Fruit fly (Drosophila melanogaster) whole organism, embryonic: ENCODE measurements around the gene Rad60.

Experiments
- Antp ChIP-seq: fragments of 200-800 bp; sonication (Bioruptor generic); optimal IDR thresholded peaks from 3 replicates; lab custom pipeline; 2016; ENCODE audit warnings: missing biosample characterization, missing genetic modification characterization
- Awh ChIP-seq: fragments of 200-800 bp; sonication (Bioruptor generic); IDR thresholded peaks from 2 replicates; pipeline ENCODE4, ENCODE4 v1.3.6; 2022; ENCODE audit warnings: missing biosample characterization, missing genetic modification characterization
- CG10209 ChIP-seq: fragments of 200-800 bp; sonication (Bioruptor generic); optimal IDR thresholded peaks from 3 replicates; lab custom pipeline; 2017; ENCODE audit warnings: missing biosample characterization, mild to moderate bottlenecking, missing genetic modification characterization, missing genetic modification reagents
- CG10274 ChIP-seq: fragments of 200-800 bp; sonication (Bioruptor generic); optimal IDR thresholded peaks from 3 replicates; lab custom pipeline; 2017; ENCODE audit warnings: missing biosample characterization, mild to moderate bottlenecking, missing genetic modification characterization
- CG10959 ChIP-seq: fragments of 200-800 bp; sonication (Bioruptor generic); IDR thresholded peaks from 2 replicates; pipeline ENCODE4 v1.3.6; 2022; ENCODE audit warnings: missing biosample characterization, missing genetic modification characterization
- CG14441 ChIP-seq: fragments of 200-800 bp; sonication (Bioruptor generic); IDR thresholded peaks from 2 replicates; pipeline ENCODE4 v1.3.6; 2022; ENCODE audit warnings: missing biosample characterization, missing genetic modification characterization
- CG14710 ChIP-seq: fragments of 200-800 bp; sonication (Bioruptor generic); optimal IDR thresholded peaks from 3 replicates; lab custom pipeline; 2019; ENCODE audit warnings: missing biosample characterization, mild to moderate bottlenecking, missing genetic modification characterization, moderate library complexity
- CG15479 ChIP-seq: fragments of 200-800 bp; sonication (Bioruptor generic); optimal IDR thresholded peaks from 3 replicates; lab custom pipeline; 2019; ENCODE audit warnings: missing biosample characterization, mild to moderate bottlenecking, missing genetic modification characterization, moderate library complexity
- CG1602 ChIP-seq: fragments of 200-800 bp; sonication (Bioruptor generic); optimal IDR thresholded peaks from 3 replicates; lab custom pipeline; 2016; ENCODE audit warnings: missing biosample characterization, missing genetic modification characterization
- CG16779 ChIP-seq: fragments of 200-800 bp; sonication (Bioruptor generic); IDR thresholded peaks from 2 replicates; pipeline ENCODE4 v1.3.6; 2022; ENCODE audit warnings: missing biosample characterization, missing genetic modification characterization
- CG17361 ChIP-seq: fragments of 200-800 bp; sonication (Bioruptor generic); IDR thresholded peaks from 3 replicates; pipeline ENCODE4 v1.3.6; 2022; ENCODE audit warnings: missing biosample characterization, missing genetic modification characterization
- CG17612 ChIP-seq: fragments of 200-800 bp; sonication (Bioruptor generic); IDR thresholded peaks from 2 replicates; pipeline ENCODE4 v1.3.6; 2022; ENCODE audit warnings: missing biosample characterization, missing genetic modification characterization
- CG1792 ChIP-seq: fragments of 200-800 bp; sonication (Bioruptor generic); optimal IDR thresholded peaks from 2 replicates; lab custom pipeline; 2016; ENCODE audit warnings: missing biosample characterization, missing genetic modification characterization
- CG18262 ChIP-seq: fragments of 200-800 bp; optimal IDR thresholded peaks from 3 replicates; lab custom pipeline; 2019; ENCODE audit warnings: missing biosample characterization, mild to moderate bottlenecking, missing genetic modification characterization, moderate library complexity
- CG1832 ChIP-seq: fragments of 200-800 bp; sonication (Bioruptor generic); optimal IDR thresholded peaks from 2 replicates; lab custom pipeline; 2017; ENCODE audit warnings: missing biosample characterization, mild to moderate bottlenecking, missing genetic modification characterization, inconsistent platforms
- CG2202 ChIP-seq: fragments of 200-800 bp; sonication (Bioruptor generic); optimal IDR thresholded peaks from 2 replicates; lab custom pipeline; 2018; ENCODE audit warnings: missing biosample characterization, mild to moderate bottlenecking, missing genetic modification characterization
- CG31224 ChIP-seq: fragments of 200-800 bp; sonication (Bioruptor generic); IDR thresholded peaks from 2 replicates; pipeline ENCODE4 v1.3.6; 2022; ENCODE audit warnings: missing biosample characterization, missing genetic modification characterization
- CG8765 ChIP-seq: fragments of 200-800 bp; sonication (Bioruptor generic); IDR thresholded peaks from 2 replicates; pipeline ENCODE4 v1.3.6; 2022; ENCODE audit warnings: missing biosample characterization, missing genetic modification characterization
- CG9797 ChIP-seq: fragments of 200-800 bp; sonication (Bioruptor generic); optimal IDR thresholded peaks from 3 replicates; lab custom pipeline; 2018; ENCODE audit warnings: missing biosample characterization, mild to moderate bottlenecking, missing genetic modification characterization
- D19A ChIP-seq: fragments of 200-800 bp; optimal IDR thresholded peaks from 3 replicates; lab custom pipeline; 2019; ENCODE audit warnings: missing biosample characterization, mild to moderate bottlenecking, missing genetic modification characterization, moderate library complexity
- Dref ChIP-seq: fragments of 200-800 bp; sonication (Bioruptor generic); IDR thresholded peaks from 2 replicates; pipeline ENCODE4 v1.3.6; 2022; ENCODE audit warnings: missing biosample characterization, missing genetic modification characterization
- E2f1 ChIP-seq: fragments of 200-800 bp; sonication (Bioruptor generic); IDR thresholded peaks from 2 replicates; pipeline ENCODE4 v1.3.6; 2022; ENCODE audit warnings: missing biosample characterization, missing genetic modification characterization
- Eip74EF ChIP-seq, 2 experiments: fragments of 200-800 bp in 1 of 2; fragments of >200 bp in 1 of 2; sonication (Bioruptor generic) in 1 of 2; optimal IDR thresholded peaks; 2 replicates each; lab custom pipeline; 2017 to 2019; ENCODE audit warnings: missing biosample characterization in 2 of 2, missing genetic modification characterization in 2 of 2, mild to moderate bottlenecking in 1 of 2, moderate library complexity in 1 of 2
- Fer3 ChIP-seq: fragments of 200-800 bp; sonication (Bioruptor generic); optimal IDR thresholded peaks from 2 replicates; lab custom pipeline; 2018; ENCODE audit warnings: missing biosample characterization, mild to moderate bottlenecking, missing genetic modification characterization, moderate library complexity
- HmgD ChIP-seq: fragments of 200-800 bp; sonication (Bioruptor generic); optimal IDR thresholded peaks from 3 replicates; lab custom pipeline; 2016; ENCODE audit warnings: missing biosample characterization, missing genetic modification characterization
- Hsf ChIP-seq: fragments of 200-800 bp; sonication (Bioruptor generic); optimal IDR thresholded peaks from 3 replicates; lab custom pipeline; 2016; ENCODE audit warnings: missing biosample characterization, missing genetic modification characterization
- Max ChIP-seq: fragments of 200-800 bp; sonication (Bioruptor generic); optimal IDR thresholded peaks from 2 replicates; lab custom pipeline; 2016; ENCODE audit warnings: missing biosample characterization, mild to moderate bottlenecking, missing genetic modification characterization
- Nf-YB ChIP-seq: fragments of 200-800 bp; sonication (Bioruptor generic); optimal IDR thresholded peaks from 3 replicates; lab custom pipeline; 2019; ENCODE audit warnings: missing biosample characterization, mild to moderate bottlenecking, missing genetic modification characterization, moderate library complexity
- NfI ChIP-seq: fragments of 200-800 bp; sonication (Bioruptor generic); optimal IDR thresholded peaks from 3 replicates; lab custom pipeline; 2018; ENCODE audit warnings: missing biosample characterization, mild to moderate bottlenecking, missing genetic modification characterization, moderate library complexity
- Ravus ChIP-seq: fragments of 200-800 bp; sonication (Bioruptor generic); IDR thresholded peaks from 2 replicates; pipeline ENCODE4 v1.3.6; 2022; ENCODE audit warnings: missing biosample characterization, missing genetic modification characterization
- Sry-β ChIP-seq: fragments of 200-800 bp; sonication (Bioruptor generic); optimal IDR thresholded peaks from 2 replicates; lab custom pipeline; 2018; ENCODE audit warnings: missing biosample characterization, mild to moderate bottlenecking, missing genetic modification characterization, moderate library complexity
- Sry-δ ChIP-seq: fragments of 200-800 bp; sonication (Bioruptor generic); optimal IDR thresholded peaks from 2 replicates; lab custom pipeline; 2016; ENCODE audit warnings: missing biosample characterization, missing genetic modification characterization
- Stat92E ChIP-seq, 3 experiments: fragments of >200 bp in 2 of 3; fragments of 200-800 bp in 1 of 3; sonication (Bioruptor generic) in 1 of 3; optimal IDR thresholded peaks; 2 replicates each; lab custom pipeline; 2017 to 2019; ENCODE audit warnings: missing biosample characterization in 3 of 3, missing genetic modification characterization in 3 of 3, mild to moderate bottlenecking in 1 of 3, moderate library complexity in 1 of 3
- Taf1 ChIP-seq: fragments of 200-800 bp; sonication (Bioruptor generic); IDR thresholded peaks from 2 replicates; pipeline ENCODE4 v1.3.6; 2022; ENCODE audit warnings: missing biosample characterization, missing genetic modification characterization
- ewg ChIP-seq: fragments of 200-800 bp; sonication (Bioruptor generic); optimal IDR thresholded peaks from 3 replicates; lab custom pipeline; 2017; ENCODE audit warnings: mild to moderate bottlenecking, missing biosample characterization, missing genetic modification reagents, missing genetic modification characterization
- ftz-f1 ChIP-seq: fragments of 200-800 bp; sonication (Bioruptor generic); optimal IDR thresholded peaks from 2 replicates; lab custom pipeline; 2016; ENCODE audit warnings: missing biosample characterization, missing genetic modification characterization
- gem ChIP-seq: fragments of 200-800 bp; sonication (Bioruptor generic); optimal IDR thresholded peaks from 2 replicates; lab custom pipeline; 2019; ENCODE audit warnings: missing biosample characterization, mild to moderate bottlenecking, missing genetic modification characterization, moderate library complexity
- grn ChIP-seq: fragments of 200-800 bp; sonication (Bioruptor generic); optimal IDR thresholded peaks from 3 replicates; lab custom pipeline; 2017; ENCODE audit warnings: missing biosample characterization, missing genetic modification characterization
- lab ChIP-seq: fragments of 200-800 bp; sonication (Bioruptor generic); optimal IDR thresholded peaks from 3 replicates; lab custom pipeline; 2017; ENCODE audit warnings: missing biosample characterization, missing genetic modification characterization, mild to moderate bottlenecking, moderate library complexity, missing genetic modification reagents
- mld ChIP-seq: fragments of 200-800 bp; sonication (Bioruptor generic); IDR thresholded peaks from 3 replicates; pipeline ENCODE4 v1.3.6; 2022; ENCODE audit warnings: missing biosample characterization, missing genetic modification characterization; ENCODE audit not compliant: partially characterized antibody
- pan ChIP-seq, 4 experiments: fragments of >200 bp in 3 of 4; fragments of 200-800 bp in 1 of 4; sonication (Bioruptor generic) in 1 of 4; optimal IDR thresholded peaks in 3 of 4; IDR thresholded peaks in 1 of 4; 2 replicates each; pipeline versions ENCODE4 v1.3.6 to Lab custom; 2017 to 2022; ENCODE audit warnings: missing biosample characterization in 2 of 4, missing genetic modification characterization in 2 of 4, mixed read lengths in 1 of 4
- phol ChIP-seq: fragments of 200-800 bp; sonication (Bioruptor generic); optimal IDR thresholded peaks from 3 replicates; lab custom pipeline; 2018; ENCODE audit warnings: missing biosample characterization, mild to moderate bottlenecking, missing genetic modification characterization, moderate library complexity
- seq ChIP-seq: fragments of 200-800 bp; sonication (Bioruptor generic); IDR thresholded peaks from 2 replicates; pipeline ENCODE4 v1.3.6; 2022; ENCODE audit warnings: missing biosample characterization, missing genetic modification characterization
- shn ChIP-seq: fragments of 200-800 bp; sonication (Bioruptor generic); optimal IDR thresholded peaks from 3 replicates; lab custom pipeline; 2016; ENCODE audit warnings: missing biosample characterization, missing genetic modification characterization
- stc ChIP-seq: fragments of 200-800 bp; sonication (Bioruptor generic); IDR thresholded peaks from 2 replicates; pipeline ENCODE4 v1.3.6; 2022; ENCODE audit warnings: missing biosample characterization, missing genetic modification characterization
- unpg ChIP-seq: fragments of 200-800 bp; sonication (Bioruptor generic); optimal IDR thresholded peaks from 3 replicates; lab custom pipeline; 2018; ENCODE audit warnings: missing biosample characterization, mild to moderate bottlenecking, missing genetic modification characterization, moderate library complexity
- usp ChIP-seq: fragments of >200 bp; optimal IDR thresholded peaks from 2 replicates; lab custom pipeline; 2017; ENCODE audit warnings: missing biosample characterization, missing genetic modification characterization
- vnd ChIP-seq: fragments of 200-800 bp; sonication (Bioruptor generic); IDR thresholded peaks from 3 replicates; pipeline ENCODE4 v1.3.6; 2022; ENCODE audit warnings: missing biosample characterization, missing genetic modification characterization; ENCODE audit not compliant: partially characterized antibody
- wek ChIP-seq: fragments of 200-800 bp; sonication (Bioruptor generic); optimal IDR thresholded peaks from 3 replicates; lab custom pipeline; 2018; ENCODE audit warnings: missing biosample characterization, mild to moderate bottlenecking, missing genetic modification characterization, moderate library complexity
- wor ChIP-seq: fragments of 200-800 bp; sonication (Bioruptor generic); IDR thresholded peaks from 2 replicates; pipeline ENCODE4 v1.3.6; 2022; ENCODE audit warnings: missing biosample characterization, missing genetic modification characterization

Gene Rad60

DNA sequence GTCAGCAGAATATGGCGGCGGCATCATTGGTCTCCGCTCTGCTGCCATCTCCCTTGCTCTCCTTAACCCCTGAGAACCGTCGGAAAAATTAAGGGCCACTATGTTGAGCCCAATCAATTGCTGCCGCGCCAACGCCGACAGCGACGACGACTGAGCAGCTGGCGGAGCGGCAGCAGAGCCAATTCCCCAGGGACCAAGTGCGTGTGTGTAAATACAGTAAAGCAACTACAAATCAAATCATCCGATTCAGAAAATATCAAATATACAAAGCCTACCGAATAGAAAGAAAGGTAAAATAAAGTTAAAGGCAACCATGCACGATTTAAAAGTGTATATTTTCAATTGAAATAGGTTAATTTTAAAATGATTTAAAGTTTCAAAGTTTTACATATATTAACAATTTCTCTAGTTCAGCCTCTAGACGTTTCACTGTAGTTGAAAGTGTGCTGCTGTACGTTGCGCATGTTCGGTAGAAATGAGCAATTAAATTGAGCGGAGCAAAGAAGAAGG is 39.5 kb downstream of the Rad60 start (continued):
- TF ChIP-seq phol (tag; lab: Kevin White, UChicago) (peak; percentile 53), CG14710 (tag; lab: Kevin White, UChicago) (peak; percentile 63), CG1832 (GFP tag; lab: Kevin White, UChicago) (peak; percentile 66), usp (GFP tag; lab: Kevin White, UChicago) (no peak), Sry-β (GFP tag; lab: Kevin White, UChicago) (peak; percentile 7), Antp (GFP tag; lab: Kevin White, UChicago) (no peak), CG10274 (GFP tag; lab: Kevin White, UChicago) (no peak), CG18262 (tag; lab: Kevin White, UChicago) (peak; percentile 62), D19A (peak; percentile 59), grn (no peak), stc (no peak), CG10959 (GFP tag; lab: Robert Waterston, UW) (no peak), CG1602 (GFP tag; lab: Kevin White, UChicago) (peak; percentile 8), NfI (peak; percentile 5), mld (no peak), Stat92E (GFP tag; optimal IDR thresholded peaks at IDR 0.05; lab: Kevin White, UChicago) (no peak), shn (peak; percentile 11), Sry-δ (GFP tag; lab: Kevin White, UChicago) (no peak), CG2202 (tag; lab: Kevin White, UChicago) (no peak), CG17612 (GFP tag; lab: Robert Waterston, UW) (no peak), CG1792 (GFP tag; lab: Kevin White, UChicago) (no peak), CG9797 (GFP tag; lab: Kevin White, UChicago) (no peak), Nf-YB (peak; percentile 95), ftz-f1 (GFP tag; lab: Kevin White, UChicago) (peak; percentile 3), wor (no peak), gem (tag; lab: Kevin White, UChicago) (peak; percentile 79), seq (GFP tag; lab: Robert Waterston, UW) (no peak), Max (GFP tag; lab: Kevin White, UChicago) (peak; percentile 38), wek (GFP tag; lab: Kevin White, UChicago) (no peak), vnd (GFP tag; lab: Robert Waterston, UW) (no peak), unpg (GFP tag; lab: Kevin White, UChicago) (peak; percentile 66), CG17361 (peak; percentile 72), Fer3 (tag; lab: Kevin White, UChicago) (peak; percentile 55), CG10209 (GFP tag; lab: Kevin White, UChicago) (peak; percentile 30), Eip74EF (GFP tag; optimal IDR thresholded peaks at IDR 0.05; lab: Kevin White, UChicago) (peak in 1 of 2 experiments; percentile 53), Awh (GFP tag; lab: Robert Waterston, UW) (no peak), Taf1 (GFP tag; lab: Robert Waterston, UW) (no peak), CG16779 (GFP tag; lab: Robert Waterston, UW) (no peak), CG14441 (GFP tag; lab: Robert Waterston, UW) (no peak), Ravus (GFP tag; lab: Robert Waterston, UW) (no peak), pan (optimal IDR thresholded peaks at IDR 0.05; lab: Kevin White, UChicago) (no peak), pan (GFP tag; optimal IDR thresholded peaks at IDR 0.05 in 1 of 2, IDR thresholded peaks at IDR 0.05 in 1 of 2) (peak in 1 of 2 experiments; percentile 15), Hsf (GFP tag; lab: Kevin White, UChicago) (no peak), lab (GFP tag; lab: Kevin White, UChicago) (peak; percentile 85), HmgD (GFP tag; lab: Kevin White, UChicago) (no peak), CG15479 (no peak), CG31224 (no peak), E2f1 (GFP tag; lab: Robert Waterston, UW) (0 out of 2 replicates have a peak, but pooled peaks have one; percentile 29), ewg (GFP tag; lab: Kevin White, UChicago) (peak; percentile 70), Dref (no peak), CG8765 (GFP tag; lab: Robert Waterston, UW) (no peak)
